Worm (Caenorhabditis elegans) whole organism, L4 larva: ENCODE measurements around the gene scly-1.
A peak's percentile ranks its signal among the peaks of the same experiment; 100 is the strongest.

Experiments used
- F10B5.3 ChIP-seq: sonication (generic microtip); optimal IDR thresholded peaks from 2 replicates; lab custom pipeline; 2016; ENCODE audit warnings: mild to moderate bottlenecking, missing genetic modification characterization, missing compliant biosample characterization
- F37D6.2 ChIP-seq: sonication (generic microtip); optimal IDR thresholded peaks from 2 replicates; lab custom pipeline; 2016; ENCODE audit warnings: mild to moderate bottlenecking, missing genetic modification characterization, missing compliant biosample characterization
- Y48G9A.11 ChIP-seq: fragments of 200-800 bp; sonication (Bioruptor generic); IDR thresholded peaks from 2 replicates; pipeline ENCODE4 v1.3.6; 2022; ENCODE audit warnings: missing genetic modification reagents, missing genetic modification characterization, missing compliant biosample characterization
- Y5F2A.4 ChIP-seq: fragments of 200-800 bp; sonication (Bioruptor generic); optimal IDR thresholded peaks from 2 replicates; lab custom pipeline; 2018; ENCODE audit warnings: mild to moderate bottlenecking, missing genetic modification characterization, missing compliant biosample characterization
- Y75B8A.6 ChIP-seq: fragments of 200-800 bp; sonication (Bioruptor generic); IDR thresholded peaks from 2 replicates; pipeline ENCODE4 v1.3.6; 2022; ENCODE audit warnings: missing genetic modification reagents, missing genetic modification characterization, missing compliant biosample characterization
- ZK337.2 ChIP-seq: fragments of 200-800 bp; sonication (Bioruptor generic); IDR thresholded peaks from 2 replicates; pipeline ENCODE4 v1.3.6; 2022; ENCODE audit warnings: missing genetic modification reagents, missing genetic modification characterization, missing compliant biosample characterization
- ZK546.5 ChIP-seq, 2 experiments: sonication (generic microtip); optimal IDR thresholded peaks; 2 replicates each; lab custom pipeline; 2017; ENCODE audit warnings: missing biosample characterization in 2 of 2, missing genetic modification characterization in 2 of 2
- ceh-20 ChIP-seq: fragments of 200-800 bp; sonication (Bioruptor generic); IDR thresholded peaks from 2 replicates; pipeline ENCODE4 v1.3.6; 2022; ENCODE audit warnings: missing genetic modification reagents, missing genetic modification characterization, missing compliant biosample characterization
- ceh-82 ChIP-seq: sonication (generic microtip); optimal IDR thresholded peaks from 2 replicates; lab custom pipeline; 2017; ENCODE audit warnings: missing biosample characterization, missing genetic modification characterization
- cey-2 ChIP-seq: sonication (generic microtip); optimal IDR thresholded peaks from 3 replicates; lab custom pipeline; 2017; ENCODE audit warnings: missing genetic modification characterization, mild to moderate bottlenecking, missing compliant biosample characterization, antibody characterized with exemption, borderline replicate concordance; ENCODE audit not compliant: insufficient read depth
- daf-16 ChIP-seq, 3 experiments: sonication (generic microtip); optimal IDR thresholded peaks; 2 replicates each; lab custom pipeline; 2016 to 2017; ENCODE audit warnings: missing genetic modification characterization in 3 of 3, missing genetic modification reagents in 3 of 3, mild to moderate bottlenecking in 2 of 3, missing compliant biosample characterization in 2 of 3, missing biosample characterization in 1 of 3, moderate library complexity in 1 of 3
- dmd-6 ChIP-seq: fragments of 200-800 bp; sonication (Bioruptor generic); IDR thresholded peaks from 2 replicates; pipeline ENCODE4 v1.3.6; 2022; ENCODE audit warnings: missing genetic modification reagents, missing genetic modification characterization, missing compliant biosample characterization
- dve-1 ChIP-seq: sonication (generic microtip); optimal IDR thresholded peaks from 2 replicates; lab custom pipeline; 2017; ENCODE audit warnings: antibody characterized with exemption, mild to moderate bottlenecking, missing genetic modification characterization, missing compliant biosample characterization; ENCODE audit not compliant: insufficient read depth
- egl-27 ChIP-seq: sonication (generic microtip); optimal IDR thresholded peaks from 3 replicates; lab custom pipeline; 2017; ENCODE audit warnings: missing biosample characterization, missing genetic modification reagents, missing genetic modification characterization
- egl-43 ChIP-seq: fragments of 200-800 bp; sonication (Bioruptor generic); IDR thresholded peaks from 2 replicates; pipeline ENCODE4 v1.3.6; 2022; ENCODE audit warnings: missing genetic modification reagents, missing genetic modification characterization, missing compliant biosample characterization
- fkh-10 ChIP-seq: fragments of 150-350 bp; optimal IDR thresholded peaks from 2 replicates; lab custom pipeline; 2014; ENCODE audit warnings: missing biosample characterization, missing genetic modification reagents, missing genetic modification characterization
- hif-1 ChIP-seq, 2 experiments: sonication (generic microtip); optimal IDR thresholded peaks; 2 replicates each; lab custom pipeline; 2016 to 2017; ENCODE audit warnings: missing compliant biosample characterization in 2 of 2, missing genetic modification characterization in 2 of 2, missing genetic modification reagents in 2 of 2, missing genotype in 2 of 2, mild to moderate bottlenecking in 1 of 2
- hlh-11 ChIP-seq: fragments of 200-800 bp; sonication (Bioruptor generic); optimal IDR thresholded peaks from 2 replicates; lab custom pipeline; 2018; ENCODE audit warnings: mild to moderate bottlenecking, missing genetic modification characterization, missing compliant biosample characterization
- hlh-30 ChIP-seq: sonication (generic microtip); optimal IDR thresholded peaks from 2 replicates; lab custom pipeline; 2017; ENCODE audit warnings: antibody characterized with exemption, mild to moderate bottlenecking, missing genetic modification characterization, missing compliant biosample characterization; ENCODE audit not compliant: insufficient read depth
- lin-29 ChIP-seq: fragments of 200-800 bp; sonication (Bioruptor generic); IDR thresholded peaks from 2 replicates; pipeline ENCODE4 v1.3.6; 2022; ENCODE audit warnings: missing genetic modification reagents, missing genetic modification characterization, missing compliant biosample characterization
- lin-39 ChIP-seq: fragments of 150-350 bp; optimal IDR thresholded peaks from 2 replicates; lab custom pipeline; 2014; ENCODE audit warnings: missing biosample characterization, missing genetic modification reagents, missing genetic modification characterization
- lir-3 ChIP-seq: sonication (generic microtip); optimal IDR thresholded peaks from 2 replicates; lab custom pipeline; 2016; ENCODE audit warnings: mild to moderate bottlenecking, missing genetic modification characterization, missing compliant biosample characterization
- mdl-1 ChIP-seq, 2 experiments: fragments of 150-350 bp in 1 of 2; sonication (generic microtip) in 1 of 2; optimal IDR thresholded peaks; 2 replicates each; lab custom pipeline; 2014 to 2017; ENCODE audit warnings: missing biosample characterization in 2 of 2, missing genetic modification characterization in 2 of 2
- mep-1 ChIP-seq: fragments of 150-350 bp; sonication (generic microtip); optimal IDR thresholded peaks from 3 replicates; lab custom pipeline; 2014; ENCODE audit warnings: missing biosample characterization, missing genetic modification characterization
- mes-2 ChIP-seq: sonication (generic microtip); optimal IDR thresholded peaks from 2 replicates; lab custom pipeline; 2016; ENCODE audit warnings: missing genotype, mild to moderate bottlenecking, missing genetic modification characterization, missing compliant biosample characterization; ENCODE audit not compliant: poor library complexity, severe bottlenecking
- nhr-102 ChIP-seq: sonication (generic microtip); optimal IDR thresholded peaks from 2 replicates; lab custom pipeline; 2016; ENCODE audit warnings: mild to moderate bottlenecking, missing genetic modification characterization, moderate library complexity, missing compliant biosample characterization
- nhr-237 ChIP-seq: sonication (generic microtip); optimal IDR thresholded peaks from 2 replicates; lab custom pipeline; 2017; ENCODE audit warnings: missing biosample characterization, missing genetic modification characterization
- nhr-28 ChIP-seq: fragments of 150-350 bp; optimal IDR thresholded peaks from 2 replicates; lab custom pipeline; 2014; ENCODE audit warnings: missing biosample characterization, missing genetic modification characterization
- nhr-77 ChIP-seq: fragments of 150-350 bp; optimal IDR thresholded peaks from 2 replicates; lab custom pipeline; 2014; ENCODE audit warnings: missing biosample characterization, missing genetic modification characterization
- pha-4 ChIP-seq, 2 experiments: fragments of 150-350 bp in 1 of 2; fragments of 200-800 bp in 1 of 2; sonication (Bioruptor generic) in 1 of 2; IDR thresholded peaks in 1 of 2; optimal IDR thresholded peaks in 1 of 2; 2 replicates each; pipeline versions ENCODE4 v1.3.6 to Lab custom; 2014 to 2022; ENCODE audit warnings: missing genetic modification characterization in 2 of 2, missing genetic modification reagents in 2 of 2, missing biosample characterization in 1 of 2, missing compliant biosample characterization in 1 of 2
- php-3 ChIP-seq: fragments of 200-800 bp; sonication (Bioruptor generic); IDR thresholded peaks from 2 replicates; pipeline ENCODE4 v1.3.6; 2022; ENCODE audit warnings: missing genetic modification reagents, missing genetic modification characterization, missing compliant biosample characterization
- pqm-1 ChIP-seq: sonication (generic microtip); optimal IDR thresholded peaks from 2 replicates; lab custom pipeline; 2017; ENCODE audit warnings: missing biosample characterization, missing genetic modification characterization
- rbr-2 ChIP-seq: sonication (generic microtip); optimal IDR thresholded peaks from 2 replicates; lab custom pipeline; 2016; ENCODE audit warnings: missing genotype, missing genetic modification characterization, missing compliant biosample characterization
- set-16 ChIP-seq: fragments of 200-800 bp; sonication (Bioruptor generic); IDR thresholded peaks from 2 replicates; pipeline ENCODE4 v1.3.6; 2022; ENCODE audit warnings: missing genetic modification reagents, missing genetic modification characterization, missing compliant biosample characterization
- snpc-4 ChIP-seq: fragments of 150-350 bp; optimal IDR thresholded peaks from 2 replicates; lab custom pipeline; 2014; ENCODE audit warnings: missing biosample characterization, missing genetic modification characterization
- spr-1 ChIP-seq: sonication (generic microtip); optimal IDR thresholded peaks from 2 replicates; lab custom pipeline; 2016; ENCODE audit warnings: mild to moderate bottlenecking, missing genetic modification characterization, missing compliant biosample characterization
- tag-97 ChIP-seq: fragments of 200-800 bp; sonication (Bioruptor generic); IDR thresholded peaks from 2 replicates; pipeline ENCODE4 v1.3.6; 2022; ENCODE audit warnings: missing genetic modification characterization, missing compliant biosample characterization
- unc-62 ChIP-seq, 3 experiments: fragments of 150-350 bp in 1 of 3; sonication (generic microtip); optimal IDR thresholded peaks in 2 of 3; peaks in 1 of 3; 1 replicate in 1 of 3; 2 replicates in 2 of 3; lab custom pipeline; 2014 to 2017; ENCODE audit warnings: missing biosample characterization in 3 of 3, missing genetic modification characterization in 3 of 3, missing genetic modification reagents in 3 of 3, missing genotype in 1 of 3

The scly-1 gene

DNA sequence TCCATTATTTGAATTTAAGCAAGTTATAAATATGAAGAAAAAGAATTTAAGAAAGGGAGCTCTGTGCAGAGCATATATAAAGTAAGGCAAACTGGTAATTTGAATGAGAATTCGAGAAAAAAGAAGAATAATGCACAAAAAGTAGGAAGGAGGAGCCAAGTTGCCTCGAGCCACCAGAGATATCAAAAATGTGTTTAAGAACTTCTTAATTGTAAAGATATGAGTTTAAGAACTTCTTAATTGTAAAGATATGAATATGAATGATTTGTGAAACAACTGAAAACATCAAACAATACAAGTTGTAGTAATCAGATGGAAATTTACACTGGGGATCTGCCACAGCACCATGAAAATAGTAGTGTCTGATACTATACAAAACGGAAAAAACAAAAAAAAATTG is 6.0 kb upstream of the scly-1 start, which contains the start of gene F13H8.6:
Gene F13H8.6 (minus strand): TSS at position 101 of the 400 bp plus-strand sequence.
- TF ChIP-seq nhr-237 (tag; lab: Kevin White, UChicago) (no peak), nhr-102 (tag; lab: Kevin White, UChicago) (no peak), hlh-30 (no peak), tag-97 (GFP tag; lab: Robert Waterston, UW) (no peak), unc-62 (GFP tag; optimal IDR thresholded peaks at IDR 0.05 in 1 of 2; lab: Kevin White, UChicago) (peak in 1 of 2 experiments; percentile 69), unc-62 (tag; optimal IDR thresholded peaks at IDR 0.05; lab: Kevin White, UChicago) (no peak), Y48G9A.11 (GFP tag; lab: Robert Waterston, UW) (no peak), ceh-20 (GFP tag; lab: Robert Waterston, UW) (no peak), egl-43 (GFP tag; lab: Robert Waterston, UW) (no peak), lin-39 (tag; lab: Kevin White, UChicago) (no peak)

DNA sequence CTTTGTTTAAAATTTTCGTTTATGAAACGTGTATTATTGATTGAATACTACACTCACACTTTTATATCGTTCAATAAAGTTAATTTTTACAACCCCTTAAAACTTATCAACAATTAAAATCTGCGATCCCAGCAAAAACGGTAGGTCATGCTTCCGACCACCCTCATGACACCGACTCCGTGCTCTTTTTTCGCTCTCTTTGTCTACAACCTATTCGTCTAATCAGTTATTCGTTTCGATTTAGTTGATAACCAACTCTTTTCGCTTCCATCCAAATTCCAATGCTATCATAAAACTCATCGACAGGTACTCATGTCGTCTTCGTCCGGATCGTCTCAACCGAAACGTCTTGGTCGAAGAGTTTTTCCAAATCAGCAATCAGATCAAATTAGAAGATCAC is 2.2 kb upstream of the scly-1 start, which contains the start of gene F13H8.1:
Gene F13H8.1 (plus strand): TSS at position 311 of the 400 bp plus-strand sequence.
- TF ChIP-seq nhr-102 (tag; lab: Kevin White, UChicago) (no peak), mdl-1 (tag; optimal IDR thresholded peaks at IDR 0.05; lab: Kevin White, UChicago) (no peak), snpc-4 (tag; lab: Kevin White, UChicago) (no peak), ceh-20 (GFP tag; lab: Robert Waterston, UW) (no peak), Y75B8A.6 (GFP tag; lab: Robert Waterston, UW) (no peak), ZK546.5 (tag; optimal IDR thresholded peaks at IDR 0.05; lab: Kevin White, UChicago) (no peak), dmd-6 (GFP tag; lab: Robert Waterston, UW) (peak; percentile 33; the same call in 1 of the 2 replicates), pqm-1 (tag; lab: Kevin White, UChicago) (peak; percentile 63), spr-1 (tag; lab: Kevin White, UChicago) (no peak), daf-16 (GFP tag; optimal IDR thresholded peaks at IDR 0.05; lab: Kevin White, UChicago) (no peak), daf-16 (tag; optimal IDR thresholded peaks at IDR 0.05; lab: Kevin White, UChicago) (peak; percentile 76), ZK337.2 (GFP tag; lab: Robert Waterston, UW) (no peak), egl-27 (no peak), lir-3 (no peak), hlh-11 (peak; percentile 58), F10B5.3 (tag; lab: Kevin White, UChicago) (no peak), F37D6.2 (tag; lab: Kevin White, UChicago) (no peak), dve-1 (tag; lab: Kevin White, UChicago) (peak; percentile 64), hlh-30 (peak; percentile 52), rbr-2 (tag; lab: Kevin White, UChicago) (no peak), ceh-82 (no peak), mep-1 (tag; lab: Kevin White, UChicago) (no peak), php-3 (GFP tag; lab: Robert Waterston, UW) (peak; percentile 64; the same call in 1 of the 2 replicates), nhr-28 (tag; lab: Kevin White, UChicago) (peak; percentile 56), set-16 (no peak), pha-4 (GFP tag; IDR thresholded peaks at IDR 0.05; lab: Robert Waterston, UW) (no peak), pha-4 (tag; optimal IDR thresholded peaks at IDR 0.05; lab: Kevin White, UChicago) (no peak), hif-1 (tag; optimal IDR thresholded peaks at IDR 0.05; lab: Kevin White, UChicago) (no peak), Y5F2A.4 (GFP tag; lab: Kevin White, UChicago) (no peak), cey-2 (no peak)

ce11 chrII:6281903-6282302 is 1.0 kb upstream of the scly-1 start:
- TF ChIP-seq daf-16 (GFP tag; optimal IDR thresholded peaks at IDR 0.05; lab: Kevin White, UChicago) (no peak), daf-16 (tag; optimal IDR thresholded peaks at IDR 0.05; lab: Kevin White, UChicago) (peak; percentile 69), nhr-28 (tag; lab: Kevin White, UChicago) (peak; percentile 45), fkh-10 (GFP tag; lab: Kevin White, UChicago) (no peak), php-3 (GFP tag; lab: Robert Waterston, UW) (peak; percentile 24; the same call in 1 of the 2 replicates), mes-2 (no peak), nhr-77 (tag; lab: Kevin White, UChicago) (peak; percentile 9), lin-29 (GFP tag; lab: Robert Waterston, UW) (no peak), pqm-1 (tag; lab: Kevin White, UChicago) (peak; percentile 59)
- TF ChIP-seq, all 104 proteins: peak for 5
